Worm (Caenorhabditis elegans) whole organism, young adult: Measurements from ENCODE around the gene C34E10.12.
A peak's percentile ranks its signal among the peaks of the same experiment; 100 is the strongest.

Experiments used
- B0261.1 ChIP-seq: sonication (generic microtip); optimal IDR thresholded peaks from 2 replicates; lab custom pipeline; 2016; ENCODE audit warnings: mild to moderate bottlenecking, missing genetic modification characterization, moderate library complexity, missing compliant biosample characterization
- B0336.3 ChIP-seq: fragments of 200-800 bp; sonication (Bioruptor generic); IDR thresholded peaks from 2 replicates; pipeline ENCODE4 v1.3.6; 2022; ENCODE audit warnings: missing genetic modification characterization, missing compliant biosample characterization
- C06A6.2 ChIP-seq: fragments of 200-800 bp; sonication (Bioruptor generic); conservative IDR thresholded peaks from 2 replicates; pipeline ENCODE4 v1.3.6; 2022; ENCODE audit warnings: missing genetic modification characterization, missing compliant biosample characterization
- C17E4.6 ChIP-seq: fragments of 200-800 bp; sonication (Bioruptor generic); IDR thresholded peaks from 2 replicates; pipeline ENCODE4 v1.3.6; 2022; ENCODE audit warnings: missing genetic modification reagents, missing genetic modification characterization, missing compliant biosample characterization
- D2030.7 ChIP-seq: fragments of 200-800 bp; sonication (Bioruptor generic); IDR thresholded peaks from 2 replicates; pipeline ENCODE4 v1.3.6; 2022; ENCODE audit warnings: missing genetic modification reagents, missing genetic modification characterization, missing compliant biosample characterization
- F55B11.4 ChIP-seq: sonication (generic microtip); optimal IDR thresholded peaks from 2 replicates; lab custom pipeline; 2016; ENCODE audit warnings: missing compliant biosample characterization, missing genetic modification characterization, borderline replicate concordance; ENCODE audit not compliant: insufficient read depth
- F57C9.4 ChIP-seq: sonication (generic microtip); optimal IDR thresholded peaks from 2 replicates; lab custom pipeline; 2017; ENCODE audit warnings: mild to moderate bottlenecking, missing genetic modification characterization, missing compliant biosample characterization
- T07F8.4 ChIP-seq: sonication (generic microtip); optimal IDR thresholded peaks from 2 replicates; lab custom pipeline; 2016; ENCODE audit warnings: mild to moderate bottlenecking, missing genetic modification characterization, moderate library complexity, missing compliant biosample characterization
- ZK185.1 ChIP-seq: sonication (generic microtip); optimal IDR thresholded peaks from 2 replicates; lab custom pipeline; 2016; ENCODE audit warnings: mild to moderate bottlenecking, missing genetic modification characterization, missing compliant biosample characterization; ENCODE audit not compliant: poor library complexity, severe bottlenecking
- akir-1 ChIP-seq: fragments of 200-800 bp; sonication (Bioruptor generic); optimal IDR thresholded peaks from 2 replicates; lab custom pipeline; 2018; ENCODE audit warnings: mild to moderate bottlenecking, missing genetic modification characterization, moderate library complexity, missing compliant biosample characterization
- atf-7 ChIP-seq: sonication (generic microtip); optimal IDR thresholded peaks from 2 replicates; lab custom pipeline; 2017; ENCODE audit warnings: mild to moderate bottlenecking, missing genetic modification characterization, missing compliant biosample characterization
- athp-1 ChIP-seq: sonication (generic microtip); optimal IDR thresholded peaks from 2 replicates; lab custom pipeline; 2017; ENCODE audit warnings: mild to moderate bottlenecking, missing genetic modification characterization, missing compliant biosample characterization
- attf-3 ChIP-seq: fragments of 200-800 bp; sonication (Bioruptor generic); conservative IDR thresholded peaks from 2 replicates; pipeline ENCODE4 v1.3.6; 2022; ENCODE audit warnings: missing genetic modification reagents, missing genetic modification characterization, missing compliant biosample characterization
- cebp-2 ChIP-seq: fragments of 200-800 bp; sonication (Bioruptor generic); IDR thresholded peaks from 2 replicates; pipeline ENCODE4 v1.3.6; 2022; ENCODE audit warnings: missing genetic modification characterization, missing compliant biosample characterization
- ceh-100 ChIP-seq: fragments of 200-800 bp; sonication (Bioruptor generic); IDR thresholded peaks from 2 replicates; pipeline ENCODE4 v1.3.6; 2022; ENCODE audit warnings: missing genetic modification reagents, missing genetic modification characterization, missing compliant biosample characterization
- ceh-91 ChIP-seq: fragments of 200-800 bp; sonication (Bioruptor generic); IDR thresholded peaks from 2 replicates; pipeline ENCODE4 v1.3.6; 2022; ENCODE audit warnings: missing genetic modification reagents, missing genetic modification characterization, missing compliant biosample characterization
- die-1 ChIP-seq: sonication (generic microtip); optimal IDR thresholded peaks from 2 replicates; lab custom pipeline; 2016; ENCODE audit warnings: missing genotype, mild to moderate bottlenecking, missing genetic modification characterization, missing compliant biosample characterization
- dpff-1 ChIP-seq: sonication (generic microtip); optimal IDR thresholded peaks from 2 replicates; lab custom pipeline; 2017; ENCODE audit warnings: mild to moderate bottlenecking, missing genetic modification characterization, missing compliant biosample characterization
- egl-44 ChIP-seq: fragments of 200-800 bp; sonication (Bioruptor generic); IDR thresholded peaks from 2 replicates; pipeline ENCODE4 v1.3.6; 2022; ENCODE audit warnings: missing genetic modification reagents, missing genetic modification characterization, missing compliant biosample characterization
- egrh-3 ChIP-seq: fragments of 200-800 bp; sonication (Bioruptor generic); IDR thresholded peaks from 2 replicates; pipeline ENCODE4 v1.3.6; 2022; ENCODE audit warnings: missing genetic modification reagents, missing genetic modification characterization, missing compliant biosample characterization
- fkh-3 ChIP-seq: sonication (generic microtip); optimal IDR thresholded peaks from 2 replicates; lab custom pipeline; 2016; ENCODE audit warnings: mild to moderate bottlenecking, missing genetic modification characterization, missing compliant biosample characterization
- hlh-12 ChIP-seq: sonication (generic microtip); optimal IDR thresholded peaks from 2 replicates; lab custom pipeline; 2016; ENCODE audit warnings: missing genetic modification characterization, missing compliant biosample characterization
- hmg-1.2 ChIP-seq: fragments of 200-800 bp; sonication (Bioruptor generic); IDR thresholded peaks from 2 replicates; pipeline ENCODE4 v1.3.6; 2022; ENCODE audit warnings: missing genetic modification reagents, missing genetic modification characterization, missing compliant biosample characterization
- hmg-20 ChIP-seq: fragments of 200-800 bp; sonication (Bioruptor generic); IDR thresholded peaks from 2 replicates; pipeline ENCODE4 v1.3.6; 2022; ENCODE audit warnings: missing genetic modification reagents, missing genetic modification characterization, missing compliant biosample characterization
- let-526 ChIP-seq: fragments of 200-800 bp; sonication (Bioruptor generic); IDR thresholded peaks from 2 replicates; pipeline ENCODE4 v1.3.6; 2022; ENCODE audit warnings: missing genetic modification reagents, missing genetic modification characterization, missing compliant biosample characterization
- lin-35 ChIP-seq, 3 experiments: fragments of 150-350 bp in 2 of 3; sonication (generic microtip) in 1 of 3; optimal IDR thresholded peaks; 2 replicates each; lab custom pipeline; 2014 to 2018; ENCODE audit warnings: missing biosample characterization in 3 of 3, missing genetic modification characterization in 3 of 3, missing genetic modification reagents in 3 of 3
- lin-54 ChIP-seq: fragments of 200-800 bp; sonication (Bioruptor generic); optimal IDR thresholded peaks from 2 replicates; lab custom pipeline; 2018; ENCODE audit warnings: mild to moderate bottlenecking, missing genetic modification characterization, missing compliant biosample characterization
- madf-8 ChIP-seq: fragments of 200-800 bp; sonication (Bioruptor generic); conservative IDR thresholded peaks from 2 replicates; pipeline ENCODE4 v1.3.6; 2022; ENCODE audit warnings: missing genetic modification reagents, missing genetic modification characterization, missing compliant biosample characterization
- mcd-1 ChIP-seq: fragments of 200-800 bp; sonication (Bioruptor generic); IDR thresholded peaks from 2 replicates; pipeline ENCODE4 v1.3.6; 2022; ENCODE audit warnings: missing genetic modification reagents, missing genetic modification characterization, missing compliant biosample characterization
- nfyb-1 ChIP-seq: fragments of 200-800 bp; sonication (Bioruptor generic); IDR thresholded peaks from 2 replicates; pipeline ENCODE4 v1.3.6; 2022; ENCODE audit warnings: missing genetic modification reagents, missing genetic modification characterization, missing compliant biosample characterization
- nhr-27 ChIP-seq: fragments of 200-800 bp; sonication (Bioruptor generic); optimal IDR thresholded peaks from 2 replicates; lab custom pipeline; 2018; ENCODE audit warnings: mild to moderate bottlenecking, missing genetic modification characterization, moderate library complexity, missing compliant biosample characterization
- nhr-90 ChIP-seq: sonication (generic microtip); optimal IDR thresholded peaks from 2 replicates; lab custom pipeline; 2016; ENCODE audit warnings: missing genotype, mild to moderate bottlenecking, missing genetic modification characterization, missing compliant biosample characterization
- pbrm-1 ChIP-seq: fragments of 200-800 bp; sonication (Bioruptor generic); IDR thresholded peaks from 2 replicates; pipeline ENCODE4 v1.3.6; 2022; ENCODE audit warnings: missing genetic modification reagents, missing genetic modification characterization, missing compliant biosample characterization
- rpc-1 ChIP-seq, 2 experiments: fragments of 150-350 bp in 1 of 2; sonication (generic microtip) in 1 of 2; optimal IDR thresholded peaks; 2 replicates each; lab custom pipeline; 2014 to 2018; ENCODE audit warnings: missing biosample characterization in 1 of 2, missing genetic modification characterization in 1 of 2, missing genetic modification reagents in 1 of 2, missing genotype in 1 of 2
- snpc-4 ChIP-seq, 5 experiments: fragments of 150-350 bp in 1 of 5; sonication (generic microtip) in 4 of 5; optimal IDR thresholded peaks; 2 replicates each; lab custom pipeline; 2014 to 2018; ENCODE audit warnings: missing genetic modification characterization in 5 of 5, missing biosample characterization in 3 of 5, antibody characterized with exemption in 2 of 5, mild to moderate bottlenecking in 2 of 5, missing compliant biosample characterization in 2 of 5, missing genotype in 2 of 5, moderate library complexity in 2 of 5, missing genetic modification reagents in 1 of 5
- sptf-2 ChIP-seq: fragments of 200-800 bp; sonication (Bioruptor generic); optimal IDR thresholded peaks from 2 replicates; lab custom pipeline; 2018; ENCODE audit warnings: mild to moderate bottlenecking, missing genetic modification characterization, missing compliant biosample characterization
- tbp1 ChIP-seq: fragments of 200-800 bp; sonication (Bioruptor generic); optimal IDR thresholded peaks from 2 replicates; lab custom pipeline; 2018; ENCODE audit warnings: mild to moderate bottlenecking, missing genetic modification characterization, missing compliant biosample characterization
- tlf-1 ChIP-seq: fragments of 200-800 bp; sonication (Bioruptor generic); optimal IDR thresholded peaks from 2 replicates; lab custom pipeline; 2018; ENCODE audit warnings: mild to moderate bottlenecking, missing genetic modification characterization, missing compliant biosample characterization
- xnd-1 ChIP-seq: sonication (generic microtip); optimal IDR thresholded peaks from 2 replicates; lab custom pipeline; 2016; ENCODE audit warnings: missing genotype, missing genetic modification reagents, missing genetic modification characterization, missing compliant biosample characterization
- ztf-25 ChIP-seq: fragments of 200-800 bp; sonication (Bioruptor generic); IDR thresholded peaks from 2 replicates; pipeline ENCODE4 v1.3.6; 2022; ENCODE audit warnings: missing genetic modification reagents, missing genetic modification characterization, missing compliant biosample characterization
- ztf-26 ChIP-seq: sonication (generic microtip); optimal IDR thresholded peaks from 2 replicates; lab custom pipeline; 2017; ENCODE audit warnings: missing genetic modification characterization, missing compliant biosample characterization
- ztf-3 ChIP-seq: fragments of 200-800 bp; sonication (Bioruptor generic); optimal IDR thresholded peaks from 2 replicates; lab custom pipeline; 2018; ENCODE audit warnings: mild to moderate bottlenecking, missing genetic modification characterization, missing compliant biosample characterization

The C34E10.12 gene

DNA sequence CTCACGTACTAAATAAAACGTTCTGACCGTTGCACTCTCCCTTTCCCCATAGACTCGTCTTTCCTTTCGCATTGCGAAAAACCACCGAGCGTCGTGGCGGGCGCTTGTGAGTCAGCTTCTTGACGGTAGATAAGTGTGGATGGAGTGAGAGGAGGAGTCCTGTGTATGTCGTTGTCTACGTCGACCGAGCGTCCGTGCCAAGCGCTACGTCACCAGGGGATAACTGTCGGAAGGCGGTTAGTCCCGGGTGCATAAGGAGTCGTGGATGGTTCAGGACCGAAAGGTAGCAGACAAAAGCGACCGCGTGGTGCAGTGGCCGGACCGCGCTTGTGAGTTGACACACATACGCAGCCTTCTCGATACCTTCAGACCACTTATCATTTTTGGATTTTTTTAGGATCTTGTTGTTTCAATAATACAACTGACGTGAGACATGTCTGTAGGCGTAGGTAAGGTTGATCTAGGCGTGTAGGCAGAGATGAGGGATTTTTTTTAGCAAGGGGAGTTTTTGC, 16.5 kb downstream of the C34E10.12 start (continued):
- peak; percentile 70 for TF ChIP-seq F57C9.4 (tag; lab: Kevin White, UChicago)
- peak; percentile 69 for TF ChIP-seq hmg-1.2 (GFP tag; lab: Robert Waterston, UW)
- peak; percentile 70 for TF ChIP-seq rpc-1 (optimal IDR thresholded peaks at IDR 0.05; lab: Kevin White, UChicago)
- TF ChIP-seq rpc-1 (tag; optimal IDR thresholded peaks at IDR 0.05; lab: Kevin White, UChicago): peak; percentile 68
- peak; percentile 81 for TF ChIP-seq tbp1 (GFP tag; lab: Kevin White, UChicago)
- peak; percentile 20; the same call in 1 of the 2 replicates for TF ChIP-seq hmg-20 (GFP tag; lab: Robert Waterston, UW)
- TF ChIP-seq cebp-2: 0 out of 2 replicates have a peak, but pooled peaks have one; percentile 75
- peak; percentile 57 for TF ChIP-seq athp-1 (tag; lab: Kevin White, UChicago)
- TF ChIP-seq egl-44 (GFP tag; lab: Robert Waterston, UW): peak; percentile 94
- TF ChIP-seq mcd-1 (GFP tag; lab: Robert Waterston, UW): peak; percentile 79
- peak; percentile 35 for TF ChIP-seq ztf-3 (GFP tag; lab: Kevin White, UChicago)
- TF ChIP-seq madf-8 (GFP tag; lab: Robert Waterston, UW): peak; percentile 50
- TF ChIP-seq C17E4.6 (GFP tag; lab: Robert Waterston, UW): peak; percentile 68; the same call in 1 of the 2 replicates
- TF ChIP-seq ZK185.1 (tag; lab: Kevin White, UChicago): peak; percentile 58
- TF ChIP-seq D2030.7 (GFP tag; lab: Robert Waterston, UW): peak; percentile 92
- TF ChIP-seq fkh-3 (tag; lab: Kevin White, UChicago): peak; percentile 83
- peak; percentile 59 for TF ChIP-seq C06A6.2 (GFP tag; lab: Robert Waterston, UW)
- peak; percentile 18 for TF ChIP-seq xnd-1 (tag; lab: Kevin White, UChicago)
- TF ChIP-seq ceh-91 (GFP tag; lab: Robert Waterston, UW): peak; percentile 62; the same call in 1 of the 2 replicates
- TF ChIP-seq nfyb-1 (GFP tag; lab: Robert Waterston, UW): peak; percentile 89
- peak; percentile 68 for TF ChIP-seq B0261.1 (tag; lab: Kevin White, UChicago)
- peak; percentile 80 for TF ChIP-seq die-1 (tag; lab: Kevin White, UChicago)
- peak; percentile 46 for TF ChIP-seq nhr-27 (tag; lab: Kevin White, UChicago)
- peak; percentile 65 for TF ChIP-seq lin-54 (GFP tag; lab: Kevin White, UChicago)
- peak; percentile 64 for TF ChIP-seq dpff-1 (tag; lab: Kevin White, UChicago)
- peak; percentile 52 for TF ChIP-seq tlf-1
- TF ChIP-seq T07F8.4: peak; percentile 36
- peak in 1 of 3 experiments; percentile 20 for TF ChIP-seq lin-35 (GFP tag; optimal IDR thresholded peaks at IDR 0.05; lab: Kevin White, UChicago)
- peak; percentile 31 for TF ChIP-seq snpc-4 (GFP tag; optimal IDR thresholded peaks at IDR 0.05; lab: Kevin White, UChicago)
- TF ChIP-seq snpc-4 (tag; optimal IDR thresholded peaks at IDR 0.05; lab: Kevin White, UChicago): peak in 2 of 4 experiments; percentile 15 to 60
- TF ChIP-seq pbrm-1 (GFP tag; lab: Robert Waterston, UW): peak; percentile 60; the same call in 1 of the 2 replicates
- TF ChIP-seq attf-3: 0 out of 2 replicates have a peak, but pooled peaks have one; percentile 28
- peak; percentile 80 for TF ChIP-seq egrh-3 (GFP tag; lab: Robert Waterston, UW)
- TF ChIP-seq let-526 (GFP tag; lab: Robert Waterston, UW): 0 out of 2 replicates have a peak, but pooled peaks have one; percentile 18
- peak; percentile 62 for TF ChIP-seq ceh-100 (GFP tag; lab: Robert Waterston, UW)
- peak; percentile 79 for TF ChIP-seq ztf-26 (tag; lab: Kevin White, UChicago)

DNA sequence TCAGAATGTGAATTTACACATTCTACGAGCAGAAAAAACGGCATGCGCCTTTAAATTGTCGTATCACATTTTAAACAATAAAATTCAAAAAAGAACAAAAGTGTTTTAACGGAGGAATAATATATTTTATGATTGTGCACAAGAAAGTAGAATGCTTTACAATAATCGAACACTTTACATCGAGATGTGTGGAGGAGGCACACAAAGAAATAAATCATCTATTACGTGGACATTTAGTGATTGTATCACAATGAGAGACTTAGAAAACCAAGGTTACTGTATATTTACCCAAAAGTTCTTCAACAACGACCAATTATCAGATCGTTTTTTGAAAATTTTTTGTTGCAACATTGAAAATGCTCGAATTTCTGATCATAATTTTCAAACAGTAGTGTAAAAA, 17.4 kb downstream of the C34E10.12 start:
- TF ChIP-seq atf-7 (tag; lab: Kevin White, UChicago) (no peak), B0336.3 (GFP tag; lab: Robert Waterston, UW) (no peak), akir-1 (GFP tag; lab: Kevin White, UChicago) (no peak), F55B11.4 (no peak), dpff-1 (tag; lab: Kevin White, UChicago) (no peak), die-1 (tag; lab: Kevin White, UChicago) (no peak), xnd-1 (tag; lab: Kevin White, UChicago) (no peak), sptf-2 (GFP tag; lab: Kevin White, UChicago) (no peak), nhr-90 (tag; lab: Kevin White, UChicago) (no peak), lin-54 (GFP tag; lab: Kevin White, UChicago) (no peak), ztf-25 (no peak), hlh-12 (tag; lab: Kevin White, UChicago) (no peak)
